Worm (Caenorhabditis elegans): ENCODE results near the gene Y82E9BL.12.
"Not testable (repeated sequence)": the region's sequence is repeated elsewhere in the genome, so short reads cannot be mapped to it uniquely, and the experiment has no call there.

Y82E9BL.12 gene

DNA sequence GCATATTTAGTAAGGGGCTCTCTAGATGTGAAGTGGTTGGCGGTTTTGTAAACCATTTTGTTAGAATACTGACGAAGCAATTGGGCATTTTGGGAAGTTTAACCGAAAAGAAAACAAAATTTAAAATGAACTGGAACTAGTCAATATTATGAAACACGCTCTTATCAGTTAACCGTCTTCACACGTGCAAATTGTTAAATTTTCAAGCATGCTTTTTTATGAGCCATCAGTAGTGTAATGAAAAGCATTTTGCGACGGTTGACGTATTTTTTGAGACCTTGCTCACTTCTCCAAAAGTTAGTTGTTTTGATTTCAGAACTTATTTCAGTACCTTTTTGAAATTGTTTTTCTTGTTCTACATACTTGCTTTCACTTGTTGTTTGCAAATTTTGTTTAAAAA is 40.3 kb downstream of the Y82E9BL.12 start, which contains the start of gene fbxa-25:
TSS of gene fbxa-25 (minus strand) at position 138 of the 400 bp plus-strand sequence.
- TF ChIP-seq hmbx-1 (tag; optimal IDR thresholded peaks at IDR 0.05) (no peak), aly-1 (tag; optimal IDR thresholded peaks at IDR 0.05) (no peak), F13C5.2 (tag; optimal IDR thresholded peaks at IDR 0.05) (no peak), sea-1 (GFP tag; conservative IDR thresholded peaks at IDR 0.05) (no peak), hnd-1 (tag; optimal IDR thresholded peaks at IDR 0.05) (no peak), ceh-13 (GFP tag; optimal IDR thresholded peaks at IDR 0.05) (no peak), hmg-4 (GFP tag; optimal IDR thresholded peaks at IDR 0.05) (no peak), flt-1 (GFP tag; IDR thresholded peaks at IDR 0.05) (no peak), B0310.2 (tag; optimal IDR thresholded peaks at IDR 0.05) (no peak), ets-7 (tag; optimal IDR thresholded peaks at IDR 0.05) (no peak), ceh-36 (tag; optimal IDR thresholded peaks at IDR 0.05) (no peak)

DNA sequence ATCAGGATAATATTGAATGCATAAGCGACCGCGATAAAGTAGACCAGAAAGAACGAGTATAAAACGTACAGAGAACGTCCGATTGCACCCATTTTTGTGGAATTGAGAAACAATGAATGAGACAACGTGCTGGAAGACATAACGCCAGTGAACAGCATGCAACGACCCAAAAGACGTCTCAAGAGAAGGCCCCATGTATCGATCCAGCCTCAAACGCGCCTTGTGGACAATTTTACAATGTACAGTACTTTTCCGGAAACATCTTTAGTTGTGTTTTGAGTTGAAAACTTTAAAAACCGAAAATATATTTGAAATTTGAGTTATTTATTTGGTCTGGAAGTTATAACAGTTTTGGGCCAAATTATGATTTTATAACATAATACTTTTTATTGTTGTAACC is 41.8 kb downstream of the Y82E9BL.12 start, which contains the start of gene Y82E9BL.3:
TSS of gene Y82E9BL.3 (minus strand) at position 101 of the 400 bp plus-strand sequence.
- TF ChIP-seq sea-1 (GFP tag; conservative IDR thresholded peaks at IDR 0.05) (no peak), scrt-1 (GFP tag; IDR thresholded peaks at IDR 0.05) (no peak), ama-1 (optimal IDR thresholded peaks at IDR 0.05) (no peak)

- TF ChIP-seq B0310.2 (tag; optimal IDR thresholded peaks at IDR 0.05) = no peak
- no peak for TF ChIP-seq sea-1 (GFP tag; conservative IDR thresholded peaks at IDR 0.05)
- TF ChIP-seq tra-4 (tag; optimal IDR thresholded peaks at IDR 0.05) = no peak
- no peak for TF ChIP-seq tbx-11 (GFP tag; IDR thresholded peaks at IDR 0.05)
- no peak for TF ChIP-seq pes-1 (GFP tag; IDR thresholded peaks at IDR 0.05)
- no peak for TF ChIP-seq tbx-37 (GFP tag; conservative IDR thresholded peaks at IDR 0.05)
- TF ChIP-seq ceh-36 (tag; optimal IDR thresholded peaks at IDR 0.05) = no peak
- no peak for TF ChIP-seq hnd-1 (tag; optimal IDR thresholded peaks at IDR 0.05)
- TF ChIP-seq ceh-13 (GFP tag; optimal IDR thresholded peaks at IDR 0.05) = no peak
- no peak for TF ChIP-seq ama-1 (optimal IDR thresholded peaks at IDR 0.05)
- TF ChIP-seq scrt-1 (GFP tag; IDR thresholded peaks at IDR 0.05) = no peak
- TF ChIP-seq hmg-4 (GFP tag; optimal IDR thresholded peaks at IDR 0.05) = no peak
Observed at ce11 chrIII:1354523-1354922, 45.5 kb downstream of the Y82E9BL.12 start.

ce11 chrIII:1355320-1355719 is 46.3 kb downstream of the Y82E9BL.12 start, which contains the start of gene Y82E9BL.1:
Gene Y82E9BL.1 (minus strand): TSS chrIII:1355420.
- no peak for TF ChIP-seq scrt-1 (GFP tag; IDR thresholded peaks at IDR 0.05)
- no peak for TF ChIP-seq tbx-37 (GFP tag; conservative IDR thresholded peaks at IDR 0.05)
- no peak for TF ChIP-seq hmg-4 (GFP tag; optimal IDR thresholded peaks at IDR 0.05)
- TF ChIP-seq ceh-36 (tag; optimal IDR thresholded peaks at IDR 0.05) = no peak
- no peak for TF ChIP-seq hnd-1 (tag; optimal IDR thresholded peaks at IDR 0.05)
- TF ChIP-seq tra-4 (tag; optimal IDR thresholded peaks at IDR 0.05) = no peak
- TF ChIP-seq sea-1 (GFP tag; conservative IDR thresholded peaks at IDR 0.05) = no peak
- TF ChIP-seq hmbx-1 (tag; optimal IDR thresholded peaks at IDR 0.05) = no peak
- TF ChIP-seq pes-1 (GFP tag; IDR thresholded peaks at IDR 0.05) = no peak
- TF ChIP-seq ama-1 (optimal IDR thresholded peaks at IDR 0.05) = no peak
- TF ChIP-seq aly-1 (tag; optimal IDR thresholded peaks at IDR 0.05) = no peak
- no peak for TF ChIP-seq ceh-13 (GFP tag; optimal IDR thresholded peaks at IDR 0.05)
- no peak for TF ChIP-seq ets-7 (tag; optimal IDR thresholded peaks at IDR 0.05)
- no peak for TF ChIP-seq B0310.2 (tag; optimal IDR thresholded peaks at IDR 0.05)
- no peak for TF ChIP-seq F13C5.2 (tag; optimal IDR thresholded peaks at IDR 0.05)
- no peak for TF ChIP-seq flt-1 (GFP tag; IDR thresholded peaks at IDR 0.05)

ce11 chrIII:1357973-1358372 is 49.0 kb downstream of the Y82E9BL.12 start, which contains the start of gene Y82E9BR.8:
Gene Y82E9BR.8 (minus strand): TSS chrIII:1358073.
- not testable (repeated sequence) for TF ChIP-seq hmbx-1, B0310.2, ceh-36 (tag; optimal IDR thresholded peaks at IDR 0.05)

- TF ChIP-seq ama-1 (optimal IDR thresholded peaks at IDR 0.05) (no peak), flt-1 (GFP tag; IDR thresholded peaks at IDR 0.05) (no peak), sea-1 (GFP tag; conservative IDR thresholded peaks at IDR 0.05) (no peak), F13C5.2 (tag; optimal IDR thresholded peaks at IDR 0.05) (no peak), hnd-1 (tag; optimal IDR thresholded peaks at IDR 0.05) (no peak), ets-7 (tag; optimal IDR thresholded peaks at IDR 0.05) (no peak), hmg-4 (GFP tag; optimal IDR thresholded peaks at IDR 0.05) (no peak), tbx-37 (GFP tag; conservative IDR thresholded peaks at IDR 0.05) (no peak), tbx-11 (GFP tag; IDR thresholded peaks at IDR 0.05) (no peak), pes-1 (GFP tag; IDR thresholded peaks at IDR 0.05) (no peak), tra-4 (tag; optimal IDR thresholded peaks at IDR 0.05) (no peak), ceh-36 (tag; optimal IDR thresholded peaks at IDR 0.05) (no peak), scrt-1 (GFP tag; IDR thresholded peaks at IDR 0.05) (no peak), aly-1 (tag; optimal IDR thresholded peaks at IDR 0.05) (no peak), B0310.2 (tag; optimal IDR thresholded peaks at IDR 0.05) (no peak), hmbx-1 (tag; optimal IDR thresholded peaks at IDR 0.05) (no peak), ceh-13 (GFP tag; optimal IDR thresholded peaks at IDR 0.05) (no peak)
Observed at ce11 chrIII:1359669-1360068, 50.7 kb downstream of the Y82E9BL.12 start, which contains the start of gene Y82E9BR.9. Gene Y82E9BR.9 (minus strand): TSS chrIII:1359769.
